Worm (Caenorhabditis elegans) whole organism, L4 larva: ENCODE results near the gene ddo-2.

Experiments used
- F37D6.2 ChIP-seq: sonication (generic microtip); optimal IDR thresholded peaks from 2 replicates; lab custom pipeline; 2016; ENCODE audit warnings: mild to moderate bottlenecking, missing genetic modification characterization, missing compliant biosample characterization
- R02D3.7 ChIP-seq: fragments of 150-350 bp; sonication (generic microtip); optimal IDR thresholded peaks from 3 replicates; lab custom pipeline; 2014; ENCODE audit warnings: missing biosample characterization, missing genetic modification characterization
- T26A8.4 ChIP-seq: fragments of 200-800 bp; sonication (Bioruptor generic); IDR thresholded peaks from 2 replicates; pipeline ENCODE4 v1.3.6; 2022; ENCODE audit warnings: missing genetic modification characterization, missing compliant biosample characterization
- Y5F2A.4 ChIP-seq: fragments of 200-800 bp; sonication (Bioruptor generic); optimal IDR thresholded peaks from 2 replicates; lab custom pipeline; 2018; ENCODE audit warnings: mild to moderate bottlenecking, missing genetic modification characterization, missing compliant biosample characterization
- aha-1 ChIP-seq: fragments of 150-350 bp; peaks from one replicate; lab custom pipeline; 2014; ENCODE audit warnings: missing biosample characterization, missing genetic modification characterization
- ceh-28 ChIP-seq: fragments of 150-350 bp; optimal IDR thresholded peaks from 2 replicates; lab custom pipeline; 2014; ENCODE audit warnings: missing biosample characterization, missing genetic modification reagents, missing genetic modification characterization
- ces-1 ChIP-seq: fragments of 150-350 bp; sonication (generic microtip); optimal IDR thresholded peaks from 4 replicates; lab custom pipeline; 2014; ENCODE audit warnings: missing biosample characterization, missing genetic modification reagents, missing genetic modification characterization
- cey-2 ChIP-seq: sonication (generic microtip); optimal IDR thresholded peaks from 3 replicates; lab custom pipeline; 2017; ENCODE audit warnings: missing genetic modification characterization, mild to moderate bottlenecking, missing compliant biosample characterization, antibody characterized with exemption, borderline replicate concordance; ENCODE audit not compliant: insufficient read depth
- ctbp-1 ChIP-seq: fragments of 200-800 bp; sonication (Bioruptor generic); IDR thresholded peaks from 2 replicates; pipeline ENCODE4 v1.3.6; 2022; ENCODE audit warnings: missing genetic modification reagents, missing genetic modification characterization, missing compliant biosample characterization
- daf-8 ChIP-seq: fragments of 200-800 bp; sonication (Bioruptor generic); IDR thresholded peaks from 2 replicates; pipeline ENCODE4 v1.3.6; 2022; ENCODE audit warnings: missing genetic modification characterization, missing compliant biosample characterization
- dmd-6 ChIP-seq: fragments of 200-800 bp; sonication (Bioruptor generic); IDR thresholded peaks from 2 replicates; pipeline ENCODE4 v1.3.6; 2022; ENCODE audit warnings: missing genetic modification reagents, missing genetic modification characterization, missing compliant biosample characterization
- dmd-8 ChIP-seq: fragments of 200-800 bp; sonication (Bioruptor generic); IDR thresholded peaks from 2 replicates; pipeline ENCODE4 v1.3.6; 2022; ENCODE audit warnings: missing genetic modification characterization, missing compliant biosample characterization
- dpl-1 ChIP-seq: fragments of 150-350 bp; optimal IDR thresholded peaks from 2 replicates; lab custom pipeline; 2014; ENCODE audit warnings: missing biosample characterization, missing genetic modification reagents, missing genetic modification characterization
- dve-1 ChIP-seq: sonication (generic microtip); optimal IDR thresholded peaks from 2 replicates; lab custom pipeline; 2017; ENCODE audit warnings: antibody characterized with exemption, mild to moderate bottlenecking, missing genetic modification characterization, missing compliant biosample characterization; ENCODE audit not compliant: insufficient read depth
- egl-27 ChIP-seq: sonication (generic microtip); optimal IDR thresholded peaks from 3 replicates; lab custom pipeline; 2017; ENCODE audit warnings: missing biosample characterization, missing genetic modification reagents, missing genetic modification characterization
- hmg-1.1 ChIP-seq: fragments of 200-800 bp; sonication (Bioruptor generic); IDR thresholded peaks from 2 replicates; pipeline ENCODE4 v1.3.6; 2022; ENCODE audit warnings: missing genetic modification reagents, missing genetic modification characterization, missing compliant biosample characterization
- jun-1 ChIP-seq: fragments of 150-350 bp; optimal IDR thresholded peaks from 2 replicates; lab custom pipeline; 2014; ENCODE audit warnings: missing biosample characterization, missing genetic modification reagents, missing genetic modification characterization
- lin-15B ChIP-seq: fragments of 150-350 bp; sonication (generic microtip); optimal IDR thresholded peaks from 3 replicates; lab custom pipeline; 2014; ENCODE audit warnings: missing biosample characterization, missing genetic modification characterization
- mdl-1 ChIP-seq, 2 experiments: fragments of 150-350 bp in 1 of 2; sonication (generic microtip) in 1 of 2; optimal IDR thresholded peaks; 2 replicates each; lab custom pipeline; 2014 to 2017; ENCODE audit warnings: missing biosample characterization in 2 of 2, missing genetic modification characterization in 2 of 2
- mep-1 ChIP-seq: fragments of 150-350 bp; sonication (generic microtip); optimal IDR thresholded peaks from 3 replicates; lab custom pipeline; 2014; ENCODE audit warnings: missing biosample characterization, missing genetic modification characterization
- nhr-102 ChIP-seq: sonication (generic microtip); optimal IDR thresholded peaks from 2 replicates; lab custom pipeline; 2016; ENCODE audit warnings: mild to moderate bottlenecking, missing genetic modification characterization, moderate library complexity, missing compliant biosample characterization
- nhr-111 ChIP-seq: fragments of 200-800 bp; sonication (Bioruptor generic); optimal IDR thresholded peaks from 2 replicates; lab custom pipeline; 2018; ENCODE audit warnings: mild to moderate bottlenecking, missing genetic modification characterization, missing compliant biosample characterization
- nhr-237 ChIP-seq: sonication (generic microtip); optimal IDR thresholded peaks from 2 replicates; lab custom pipeline; 2017; ENCODE audit warnings: missing biosample characterization, missing genetic modification characterization
- nhr-25 ChIP-seq: sonication (generic microtip); optimal IDR thresholded peaks from 2 replicates; lab custom pipeline; 2017; ENCODE audit warnings: missing genetic modification characterization, mild to moderate bottlenecking, missing compliant biosample characterization, antibody characterized with exemption, moderate library complexity, borderline replicate concordance; ENCODE audit not compliant: insufficient read depth
- nhr-41 ChIP-seq: fragments of 200-800 bp; sonication (Bioruptor generic); IDR thresholded peaks from 2 replicates; pipeline ENCODE4 v1.3.6; 2022; ENCODE audit warnings: missing genetic modification reagents, missing genetic modification characterization, missing compliant biosample characterization
- nhr-48 ChIP-seq: sonication (generic microtip); optimal IDR thresholded peaks from 2 replicates; lab custom pipeline; 2016; ENCODE audit warnings: mild to moderate bottlenecking, missing genetic modification characterization, missing compliant biosample characterization
- nhr-77 ChIP-seq: fragments of 150-350 bp; optimal IDR thresholded peaks from 2 replicates; lab custom pipeline; 2014; ENCODE audit warnings: missing biosample characterization, missing genetic modification characterization
- pqm-1 ChIP-seq: sonication (generic microtip); optimal IDR thresholded peaks from 2 replicates; lab custom pipeline; 2017; ENCODE audit warnings: missing biosample characterization, missing genetic modification characterization
- spr-3 ChIP-seq: fragments of 200-800 bp; sonication (Bioruptor generic); optimal IDR thresholded peaks from 2 replicates; lab custom pipeline; 2018; ENCODE audit warnings: mild to moderate bottlenecking, missing genetic modification characterization, missing compliant biosample characterization
- tag-97 ChIP-seq: fragments of 200-800 bp; sonication (Bioruptor generic); IDR thresholded peaks from 2 replicates; pipeline ENCODE4 v1.3.6; 2022; ENCODE audit warnings: missing genetic modification characterization, missing compliant biosample characterization
- unc-62 ChIP-seq, 3 experiments: fragments of 150-350 bp in 1 of 3; sonication (generic microtip); optimal IDR thresholded peaks in 2 of 3; peaks in 1 of 3; 1 replicate in 1 of 3; 2 replicates in 2 of 3; lab custom pipeline; 2014 to 2017; ENCODE audit warnings: missing biosample characterization in 3 of 3, missing genetic modification characterization in 3 of 3, missing genetic modification reagents in 3 of 3, missing genotype in 1 of 3

The ddo-2 gene

DNA sequence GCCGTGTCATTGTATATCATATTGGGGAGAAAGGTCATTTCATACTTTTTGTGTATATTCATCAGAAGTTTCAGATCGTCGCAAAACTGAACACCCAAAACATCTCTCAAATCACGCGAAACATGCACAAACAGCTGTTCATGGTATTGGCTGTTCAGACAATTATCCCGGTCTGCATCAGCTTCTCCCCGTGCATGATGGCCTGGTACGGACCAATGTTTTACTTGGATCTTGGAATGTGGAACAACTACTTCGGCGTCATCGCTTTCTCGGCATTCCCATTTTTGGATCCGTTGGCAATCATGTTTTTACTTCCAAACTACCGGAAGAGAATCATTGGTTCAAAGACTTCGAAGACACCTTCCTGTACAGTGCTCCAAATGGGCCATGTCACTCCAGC is 32.0 kb downstream of the ddo-2 start:
- no peak for TF ChIP-seq spr-3 (GFP tag; lab: Kevin White, UChicago)
- no peak for TF ChIP-seq cey-2
- peak in 1 of 2 experiments; percentile 92 for TF ChIP-seq unc-62 (GFP tag; optimal IDR thresholded peaks at IDR 0.05 in 1 of 2; lab: Kevin White, UChicago)
- no peak for TF ChIP-seq unc-62 (tag; optimal IDR thresholded peaks at IDR 0.05; lab: Kevin White, UChicago)
- no peak for TF ChIP-seq dmd-6 (GFP tag; lab: Robert Waterston, UW)

DNA sequence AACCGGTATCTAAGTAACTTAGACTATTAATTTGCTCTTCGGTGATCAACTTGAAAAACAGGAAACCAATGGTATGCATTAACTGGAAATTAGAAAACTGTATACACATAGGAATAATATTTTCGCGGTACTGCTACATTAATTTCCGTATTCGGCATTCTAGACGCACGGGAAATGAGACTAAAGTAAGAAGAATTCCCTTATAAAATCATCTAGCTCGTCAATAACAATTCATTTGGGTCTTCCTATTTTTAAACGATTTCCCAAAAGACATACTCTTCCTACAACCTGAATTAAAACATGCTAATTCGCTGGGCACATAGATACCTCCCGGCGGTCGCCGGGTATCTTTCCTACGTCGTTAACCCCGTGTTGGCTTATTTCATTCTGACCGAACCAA is 33.1 kb downstream of the ddo-2 start, which contains the start of gene srj-13:
Gene srj-13 (plus strand): TSS at position 301 of the 400 bp plus-strand sequence.
- TF ChIP-seq aha-1 (peak; percentile 32), nhr-41 (GFP tag; lab: Robert Waterston, UW) (no peak)

DNA sequence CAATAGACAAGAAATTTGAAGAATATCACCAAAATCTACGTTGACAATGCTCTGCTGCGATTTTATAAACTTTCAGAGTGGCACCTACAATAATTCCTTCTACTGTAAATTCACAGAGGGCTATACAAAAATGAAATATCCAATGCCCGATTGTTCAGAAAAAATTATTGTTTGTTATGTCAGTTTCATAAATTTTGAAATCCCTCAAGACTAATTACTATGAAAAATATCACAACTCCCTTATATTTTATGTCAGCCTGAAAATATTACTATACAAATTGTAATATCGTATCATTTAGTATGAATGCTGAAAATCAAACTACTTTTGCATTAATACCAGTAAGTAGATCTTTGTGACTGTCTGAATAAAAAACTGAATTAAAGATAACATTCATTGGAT is 34.9 kb downstream of the ddo-2 start, which contains the start of gene srx-60:
Gene srx-60 (plus strand): TSS at position 301 of the 400 bp plus-strand sequence.
- no peak for TF ChIP-seq nhr-237 (tag; lab: Kevin White, UChicago)
- no peak for TF ChIP-seq ceh-28 (tag; lab: Kevin White, UChicago)
- TF ChIP-seq dve-1 (tag; lab: Kevin White, UChicago), result no peak
- no peak for TF ChIP-seq tag-97 (GFP tag; lab: Robert Waterston, UW)

DNA sequence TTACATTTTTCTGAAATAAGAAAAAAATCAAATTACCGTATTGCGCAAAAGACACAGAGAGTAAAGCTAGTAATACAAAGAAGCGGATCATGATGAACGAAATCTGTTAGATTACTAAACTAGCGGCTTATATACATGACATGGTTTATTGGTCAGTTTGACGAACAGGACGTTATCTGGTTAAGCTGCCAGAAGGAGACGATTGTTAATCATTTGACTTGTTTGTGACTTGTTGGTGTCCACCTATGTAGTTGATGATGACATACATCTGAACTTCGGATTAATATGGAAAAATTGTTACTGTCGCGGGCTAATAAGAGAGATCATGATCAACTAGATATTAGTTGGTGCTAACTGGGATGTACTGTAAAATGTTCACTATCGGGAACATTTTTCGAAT is 35.4 kb downstream of the ddo-2 start, which contains the start of gene cnc-9:
Gene cnc-9 (minus strand): TSS at position 101 of the 400 bp plus-strand sequence.
- TF ChIP-seq F37D6.2 (tag; lab: Kevin White, UChicago), result no peak
- TF ChIP-seq mdl-1 (tag; optimal IDR thresholded peaks at IDR 0.05; lab: Kevin White, UChicago), result no peak
- no peak for TF ChIP-seq jun-1
- TF ChIP-seq T26A8.4, result no peak
- TF ChIP-seq lin-15B (tag; lab: Kevin White, UChicago), result no peak
- no peak for TF ChIP-seq pqm-1 (tag; lab: Kevin White, UChicago)
- TF ChIP-seq ces-1 (GFP tag; lab: Kevin White, UChicago), result no peak

DNA sequence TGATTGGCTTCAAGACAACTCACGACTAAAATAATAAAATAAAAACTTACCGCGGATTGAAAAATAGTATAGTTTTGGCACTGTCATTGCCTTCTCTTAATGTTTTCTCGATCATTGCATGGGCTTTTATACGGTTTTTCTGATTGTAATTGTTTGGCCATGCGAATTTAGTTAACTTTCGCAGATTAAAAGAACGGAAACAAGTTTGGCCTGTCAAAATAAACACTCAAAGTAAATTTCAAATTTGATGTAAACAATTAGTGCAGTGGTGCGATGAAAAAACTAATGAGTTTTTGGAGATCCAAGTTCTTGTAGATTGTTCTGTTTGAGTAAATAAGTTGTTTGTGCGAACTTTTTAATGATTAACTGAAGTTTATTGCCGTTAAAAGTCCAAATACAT is 36.3 kb downstream of the ddo-2 start, which contains the start of gene gst-41:
Gene gst-41 (minus strand): TSS at position 101 of the 400 bp plus-strand sequence.
- TF ChIP-seq aha-1, result no peak
- no peak for TF ChIP-seq egl-27
- no peak for TF ChIP-seq Y5F2A.4 (GFP tag; lab: Kevin White, UChicago)
- TF ChIP-seq mep-1 (tag; lab: Kevin White, UChicago), result no peak
- no peak for TF ChIP-seq nhr-25 (tag; lab: Kevin White, UChicago)
- TF ChIP-seq hmg-1.1, result no peak
- TF ChIP-seq ctbp-1 (GFP tag; lab: Robert Waterston, UW), result no peak
- TF ChIP-seq nhr-48 (tag; lab: Kevin White, UChicago), result no peak
- TF ChIP-seq daf-8 (GFP tag; lab: Robert Waterston, UW), result no peak
- no peak for TF ChIP-seq nhr-111
- no peak for TF ChIP-seq pqm-1 (tag; lab: Kevin White, UChicago)
- TF ChIP-seq R02D3.7 (tag; lab: Kevin White, UChicago), result no peak
- TF ChIP-seq dmd-8 (GFP tag; lab: Robert Waterston, UW), result no peak
- TF ChIP-seq nhr-77 (tag; lab: Kevin White, UChicago), result no peak

DNA sequence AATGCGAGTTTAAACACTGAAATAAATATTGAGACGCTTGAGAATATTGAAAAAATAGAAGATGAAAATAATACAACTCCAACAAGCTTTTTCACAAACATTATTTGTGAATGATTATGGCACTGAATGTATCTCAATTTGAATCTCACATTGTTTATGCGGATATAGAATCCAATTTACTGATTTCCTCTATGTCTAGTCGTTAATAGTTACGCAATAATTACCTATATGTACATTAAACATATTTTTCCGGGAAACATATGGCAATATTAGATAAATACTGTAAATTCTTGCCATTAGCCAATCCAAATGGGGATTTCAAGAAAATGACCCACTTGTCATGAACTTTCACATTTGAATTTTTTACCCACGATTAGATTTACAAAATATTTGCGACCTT is 40.1 kb downstream of the ddo-2 start, which contains the start of gene srx-9:
Gene srx-9 (minus strand): TSS at position 101 of the 400 bp plus-strand sequence.
- no peak for TF ChIP-seq nhr-102 (tag; lab: Kevin White, UChicago)
- TF ChIP-seq tag-97 (GFP tag; lab: Robert Waterston, UW), result no peak
- TF ChIP-seq unc-62 (GFP tag; optimal IDR thresholded peaks at IDR 0.05 in 1 of 2; lab: Kevin White, UChicago), result peak in 1 of 2 experiments; percentile 2
- no peak for TF ChIP-seq unc-62 (tag; optimal IDR thresholded peaks at IDR 0.05; lab: Kevin White, UChicago)
- no peak for TF ChIP-seq dpl-1 (GFP tag; lab: Kevin White, UChicago)
